Fruit fly (Drosophila melanogaster): Measurements from ENCODE around the gene Hakai.

The Hakai gene

DNA sequence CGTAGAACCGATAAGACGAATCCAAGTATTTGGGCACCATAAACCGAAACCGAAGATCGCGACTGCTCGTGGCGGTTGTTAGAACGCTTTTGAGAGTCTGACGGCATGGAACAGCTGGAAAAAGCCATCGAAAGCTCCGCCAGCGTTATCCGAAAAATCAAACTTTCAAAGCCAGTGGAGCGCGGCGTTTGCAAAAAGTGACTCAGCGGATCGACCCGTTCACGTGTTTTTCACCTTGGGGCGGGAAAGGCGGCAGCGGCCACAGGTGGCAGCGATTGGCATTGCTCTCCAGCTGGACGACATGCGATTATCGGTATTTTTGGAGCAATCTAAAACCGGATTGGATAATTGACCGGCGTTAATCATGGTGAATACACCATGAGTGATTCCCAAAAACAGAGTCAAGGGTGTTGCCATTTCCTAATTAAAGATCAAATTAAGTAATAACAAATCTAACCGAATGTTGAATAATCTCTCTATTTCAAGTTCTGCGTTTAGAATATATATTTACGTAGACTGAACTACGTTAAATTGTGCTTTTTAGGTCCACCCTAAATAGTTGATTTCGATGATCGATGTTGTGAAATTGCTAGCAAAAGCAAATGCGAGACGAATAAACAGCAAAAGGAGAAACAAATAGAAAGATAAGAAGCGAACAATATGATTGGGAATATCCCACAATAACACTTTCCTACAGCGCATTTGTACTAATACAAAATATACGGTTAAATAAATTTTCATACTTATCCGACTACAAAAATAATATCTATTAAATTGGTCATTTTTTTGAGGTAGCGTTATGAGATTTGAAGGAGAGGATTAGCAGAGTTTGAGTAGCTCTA is 35.2 kb downstream of the Hakai start, which contains the start of gene CG10337 (continued):
- TF ChIP-seq tna (GFP tag; IDR thresholded peaks at IDR 0.05; ENCODE audit: partially characterized antibody) = no peak
- TF ChIP-seq luna (GFP tag; optimal IDR thresholded peaks at IDR 0.05) = no peak
- TF ChIP-seq Hsf (GFP tag; optimal IDR thresholded peaks at IDR 0.05) = peak; percentile 16
- TF ChIP-seq HLH54F (GFP tag; optimal IDR thresholded peaks at IDR 0.05) = peak; percentile 37
- TF ChIP-seq CG11723 (GFP tag; optimal IDR thresholded peaks at IDR 0.05) = peak; percentile 12
- TF ChIP-seq Hr51 (GFP tag; optimal IDR thresholded peaks at IDR 0.05) = peak in 1 of 2 experiments; percentile 73
- peak; percentile 86 for TF ChIP-seq lab (GFP tag; optimal IDR thresholded peaks at IDR 0.05)
- peak; percentile 13 for TF ChIP-seq shn (GFP tag; optimal IDR thresholded peaks at IDR 0.05)
- TF ChIP-seq dati (GFP tag; IDR thresholded peaks at IDR 0.05) = no peak
- TF ChIP-seq crol (GFP tag; IDR thresholded peaks at IDR 0.05) = no peak
- TF ChIP-seq dmrt99B (tag; optimal IDR thresholded peaks at IDR 0.05) = peak; percentile 33
- TF ChIP-seq sima (GFP tag; optimal IDR thresholded peaks at IDR 0.05) = no peak
- no peak for TF ChIP-seq tio (GFP tag; optimal IDR thresholded peaks at IDR 0.05)
- no peak for TF ChIP-seq Max (GFP tag; optimal IDR thresholded peaks at IDR 0.05)
- TF ChIP-seq CG6683 (GFP tag; optimal IDR thresholded peaks at IDR 0.05) = peak; percentile 6
- TF ChIP-seq CG4617 (GFP tag; optimal IDR thresholded peaks at IDR 0.05; ENCODE audit: borderline replicate concordance) = peak; percentile 35
- TF ChIP-seq Awh (GFP tag; IDR thresholded peaks at IDR 0.05) = no peak
- no peak for TF ChIP-seq peb (GFP tag; IDR thresholded peaks at IDR 0.05)
- TF ChIP-seq CG3847 (GFP tag; IDR thresholded peaks at IDR 0.05) = no peak
- TF ChIP-seq D19A (tag; optimal IDR thresholded peaks at IDR 0.05) = peak; percentile 40
- no peak for TF ChIP-seq CG6254 (GFP tag; optimal IDR thresholded peaks at IDR 0.05)
- no peak for TF ChIP-seq salm (tag; optimal IDR thresholded peaks at IDR 0.05)
- no peak for TF ChIP-seq CG10959 (GFP tag; IDR thresholded peaks at IDR 0.05)
- TF ChIP-seq pnt (GFP tag; optimal IDR thresholded peaks at IDR 0.05) = peak; percentile 1
- no peak for TF ChIP-seq trh (GFP tag; optimal IDR thresholded peaks at IDR 0.05)
- peak; percentile 42 for TF ChIP-seq CG9932 (GFP tag; IDR thresholded peaks at IDR 0.05)
- TF ChIP-seq CG15479 (GFP tag; optimal IDR thresholded peaks at IDR 0.05) = peak; percentile 56
- no peak for TF ChIP-seq H2.0 (GFP tag; IDR thresholded peaks at IDR 0.05)
- TF ChIP-seq en (GFP tag; optimal IDR thresholded peaks at IDR 0.05) = no peak
- TF ChIP-seq HHEX (GFP tag; optimal IDR thresholded peaks at IDR 0.05) = peak; percentile 40
- peak; percentile 95 for TF ChIP-seq CG10274 (GFP tag; optimal IDR thresholded peaks at IDR 0.05)
- no peak for TF ChIP-seq CG10462 (GFP tag; optimal IDR thresholded peaks at IDR 0.05)
- peak; percentile 60 for TF ChIP-seq CG10147 (GFP tag; optimal IDR thresholded peaks at IDR 0.05)
- peak; percentile 64 for TF ChIP-seq CG11504 (tag; optimal IDR thresholded peaks at IDR 0.05)
- TF ChIP-seq gfzf (GFP tag; optimal IDR thresholded peaks at IDR 0.05) = no peak
- TF ChIP-seq klu (GFP tag; IDR thresholded peaks at IDR 0.05) = no peak
- TF ChIP-seq Meics (GFP tag; optimal IDR thresholded peaks at IDR 0.05) = peak; percentile 77
- TF ChIP-seq CG33213 (GFP tag; optimal IDR thresholded peaks at IDR 0.05) = no peak
- peak; percentile 30 for TF ChIP-seq CG1233 (GFP tag; optimal IDR thresholded peaks at IDR 0.05)
- TF ChIP-seq dan (GFP tag; IDR thresholded peaks at IDR 0.05) = no peak
- no peak for TF ChIP-seq esg (GFP tag; conservative IDR thresholded peaks at IDR 0.05)
- peak; percentile 80 for TF ChIP-seq CG18599 (GFP tag; optimal IDR thresholded peaks at IDR 0.05)
- peak; percentile 10 for TF ChIP-seq disco-r (GFP tag; optimal IDR thresholded peaks at IDR 0.05)
- no peak for TF ChIP-seq Usf (GFP tag; optimal IDR thresholded peaks at IDR 0.05)
- TF ChIP-seq usp (GFP tag; optimal IDR thresholded peaks at IDR 0.05) = no peak
- TF ChIP-seq CG3163 (GFP tag; optimal IDR thresholded peaks at IDR 0.05) = no peak
- no peak for TF ChIP-seq Sry-β (GFP tag; optimal IDR thresholded peaks at IDR 0.05)
- TF ChIP-seq CG10321 (GFP tag; IDR thresholded peaks at IDR 0.05) = no peak
- TF ChIP-seq CG1603 (tag; optimal IDR thresholded peaks at IDR 0.05) = peak; percentile 32

All from whole organism, embryonic.